Worm (Caenorhabditis elegans) whole organism, midembryonic: ENCODE measurements around the gene ZK622.5.

Source experiments
- T22C8.4 ChIP-seq: fragments of 200-800 bp; sonication (Bioruptor generic); IDR thresholded peaks from 2 replicates; pipeline ENCODE4 v1.3.6; 2022; ENCODE audit warnings: missing genetic modification characterization, missing compliant biosample characterization
- cog-1 ChIP-seq: sonication (generic microtip); optimal IDR thresholded peaks from 2 replicates; lab custom pipeline; 2016; ENCODE audit warnings: missing genetic modification characterization, missing compliant biosample characterization
- flt-1 ChIP-seq: fragments of 200-800 bp; sonication (Bioruptor generic); IDR thresholded peaks from 2 replicates; pipeline ENCODE4 v1.3.6; 2022; ENCODE audit warnings: missing genetic modification characterization, missing compliant biosample characterization
- klf-2 ChIP-seq: fragments of 200-800 bp; sonication (Bioruptor generic); conservative IDR thresholded peaks from 2 replicates; pipeline ENCODE4 v1.3.6; 2022; ENCODE audit warnings: missing genetic modification reagents, missing genetic modification characterization, missing compliant biosample characterization
- med-1 ChIP-seq: sonication (generic microtip); optimal IDR thresholded peaks from 2 replicates; lab custom pipeline; 2017; ENCODE audit warnings: missing genetic modification characterization, mild to moderate bottlenecking, missing compliant biosample characterization, antibody characterized with exemption, missing genetic modification reagents; ENCODE audit not compliant: insufficient read depth
- ref-1 ChIP-seq: fragments of 200-800 bp; sonication (Bioruptor generic); conservative IDR thresholded peaks from 2 replicates; pipeline ENCODE4 v1.3.6; 2022; ENCODE audit warnings: missing genetic modification reagents, missing genetic modification characterization, missing compliant biosample characterization
- tab-1 ChIP-seq: fragments of 200-800 bp; sonication (Bioruptor generic); IDR thresholded peaks from 2 replicates; pipeline ENCODE4 v1.3.6; 2022; ENCODE audit warnings: missing genetic modification characterization, missing compliant biosample characterization
- ztf-23 ChIP-seq: fragments of 200-800 bp; sonication (Bioruptor generic); IDR thresholded peaks from 2 replicates; pipeline ENCODE4 v1.3.6; 2022; ENCODE audit warnings: missing genetic modification reagents, missing genetic modification characterization, missing compliant biosample characterization
- ztf-29 ChIP-seq: fragments of 200-800 bp; sonication (Bioruptor generic); IDR thresholded peaks from 2 replicates; pipeline ENCODE4 v1.3.6; 2022; ENCODE audit warnings: missing genetic modification reagents, missing genetic modification characterization, missing compliant biosample characterization

ZK622.5 gene

ce11 chrII:5323773-5324172 is 34.5 kb downstream of the ZK622.5 start:
- no peak for TF ChIP-seq med-1 (GFP tag; lab: Kevin White, UChicago)

- TF ChIP-seq klf-2 (GFP tag; lab: Robert Waterston, UW) (no peak), cog-1 (tag; lab: Kevin White, UChicago) (no peak), med-1 (GFP tag; lab: Kevin White, UChicago) (no peak), ref-1 (GFP tag; lab: Robert Waterston, UW) (no peak), T22C8.4 (GFP tag; lab: Robert Waterston, UW) (no peak), ztf-23 (GFP tag; lab: Robert Waterston, UW) (no peak), tab-1 (GFP tag; lab: Robert Waterston, UW) (no peak), flt-1 (GFP tag; lab: Robert Waterston, UW) (no peak)
These were observed 35.4 kb downstream of the ZK622.5 start for ce11 chrII:5324653-5325052.

- no peak for TF ChIP-seq ztf-29 (GFP tag; lab: Robert Waterston, UW)
- no peak for TF ChIP-seq T22C8.4 (GFP tag; lab: Robert Waterston, UW)
- TF ChIP-seq cog-1 (tag; lab: Kevin White, UChicago) = peak; percentile 0
- no peak for TF ChIP-seq klf-2 (GFP tag; lab: Robert Waterston, UW)
- TF ChIP-seq ztf-23 (GFP tag; lab: Robert Waterston, UW) = no peak
- TF ChIP-seq ref-1 (GFP tag; lab: Robert Waterston, UW) = no peak
- TF ChIP-seq med-1 (GFP tag; lab: Kevin White, UChicago) = no peak
- TF ChIP-seq tab-1 (GFP tag; lab: Robert Waterston, UW) = no peak
- 0 out of 2 replicates have a peak, but pooled peaks have one; percentile 19 for TF ChIP-seq flt-1 (GFP tag; lab: Robert Waterston, UW)
These were observed 36.9 kb downstream of the ZK622.5 start for ce11 chrII:5326024-5326627.

- no peak for TF ChIP-seq flt-1 (GFP tag; lab: Robert Waterston, UW)
- no peak for TF ChIP-seq med-1 (GFP tag; lab: Kevin White, UChicago)
These were observed 37.6 kb downstream of the ZK622.5 start for ce11 chrII:5326891-5327290.

- TF ChIP-seq tab-1 (GFP tag; lab: Robert Waterston, UW) = no peak
- TF ChIP-seq cog-1 (tag; lab: Kevin White, UChicago) = no peak
- TF ChIP-seq klf-2 (GFP tag; lab: Robert Waterston, UW) = no peak
- TF ChIP-seq flt-1 (GFP tag; lab: Robert Waterston, UW) = no peak
- no peak for TF ChIP-seq ztf-29 (GFP tag; lab: Robert Waterston, UW)
- no peak for TF ChIP-seq T22C8.4 (GFP tag; lab: Robert Waterston, UW)
- no peak for TF ChIP-seq med-1 (GFP tag; lab: Kevin White, UChicago)
- TF ChIP-seq ref-1 (GFP tag; lab: Robert Waterston, UW) = no peak
- TF ChIP-seq ztf-23 (GFP tag; lab: Robert Waterston, UW) = no peak
These were observed 39.7 kb downstream of the ZK622.5 start for ce11 chrII:5328912-5329311.

- TF ChIP-seq ztf-23 (GFP tag; lab: Robert Waterston, UW) = no peak
- TF ChIP-seq ref-1 (GFP tag; lab: Robert Waterston, UW) = no peak
- TF ChIP-seq flt-1 (GFP tag; lab: Robert Waterston, UW) = 0 out of 2 replicates have a peak, but pooled peaks have one; percentile 20
- TF ChIP-seq ztf-29 (GFP tag; lab: Robert Waterston, UW) = no peak
- peak; percentile 53 for TF ChIP-seq cog-1 (tag; lab: Kevin White, UChicago)
These were observed 41.0 kb downstream of the ZK622.5 start for ce11 chrII:5330206-5330686.

- TF ChIP-seq ref-1 (GFP tag; lab: Robert Waterston, UW) = no peak
- TF ChIP-seq T22C8.4 (GFP tag; lab: Robert Waterston, UW) = 0 out of 2 replicates have a peak, but pooled peaks have one; percentile 46
- no peak for TF ChIP-seq cog-1 (tag; lab: Kevin White, UChicago)
These were observed 42.5 kb downstream of the ZK622.5 start for ce11 chrII:5331677-5332303.

- no peak for TF ChIP-seq ztf-23 (GFP tag; lab: Robert Waterston, UW)
- no peak for TF ChIP-seq med-1 (GFP tag; lab: Kevin White, UChicago)
- no peak for TF ChIP-seq cog-1 (tag; lab: Kevin White, UChicago)
- no peak for TF ChIP-seq ref-1 (GFP tag; lab: Robert Waterston, UW)
- no peak for TF ChIP-seq klf-2 (GFP tag; lab: Robert Waterston, UW)
- no peak for TF ChIP-seq flt-1 (GFP tag; lab: Robert Waterston, UW)
- TF ChIP-seq tab-1 (GFP tag; lab: Robert Waterston, UW) = no peak
- TF ChIP-seq ztf-29 (GFP tag; lab: Robert Waterston, UW) = no peak
- TF ChIP-seq T22C8.4 (GFP tag; lab: Robert Waterston, UW) = no peak
These were observed 43.3 kb downstream of the ZK622.5 start for ce11 chrII:5332345-5333124.

ce11 chrII:5333729-5334255 is 44.5 kb downstream of the ZK622.5 start:
- TF ChIP-seq cog-1 (tag; lab: Kevin White, UChicago) (no peak), tab-1 (GFP tag; lab: Robert Waterston, UW) (no peak), med-1 (GFP tag; lab: Kevin White, UChicago) (no peak), ref-1 (GFP tag; lab: Robert Waterston, UW) (no peak), ztf-29 (GFP tag; lab: Robert Waterston, UW) (no peak), flt-1 (GFP tag; lab: Robert Waterston, UW) (no peak)
